Worm (Caenorhabditis elegans): ENCODE data around the gene hrpa-2.

DNA sequence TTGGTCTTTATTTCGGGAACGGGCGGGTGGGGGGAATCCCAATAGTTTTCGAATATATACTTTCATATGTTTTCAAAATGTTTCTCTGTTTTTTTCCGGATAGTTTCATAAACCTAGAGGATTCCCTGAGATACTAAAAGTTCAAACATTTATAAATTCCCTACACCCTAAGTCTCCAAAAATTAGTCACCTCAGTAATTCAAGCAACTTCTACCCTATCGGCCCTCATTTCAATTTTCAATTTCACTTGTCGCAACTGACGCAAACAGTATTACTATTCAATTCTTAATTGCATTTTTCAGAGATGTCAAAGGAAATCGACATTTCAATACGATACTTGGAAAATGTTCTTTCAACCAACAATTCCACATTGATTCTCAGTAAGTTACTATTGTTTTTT lies 47.9 kb downstream of the hrpa-2 start, which contains the start of gene Y34B4A.4:
- no peak for TF ChIP-seq W03F9.2 (tag; optimal IDR thresholded peaks at IDR 0.05)
- TF ChIP-seq dao-5 (tag; optimal IDR thresholded peaks at IDR 0.05), result no peak
